Fruit fly (Drosophila melanogaster): ENCODE measurements around the gene Septin2.

DNA sequence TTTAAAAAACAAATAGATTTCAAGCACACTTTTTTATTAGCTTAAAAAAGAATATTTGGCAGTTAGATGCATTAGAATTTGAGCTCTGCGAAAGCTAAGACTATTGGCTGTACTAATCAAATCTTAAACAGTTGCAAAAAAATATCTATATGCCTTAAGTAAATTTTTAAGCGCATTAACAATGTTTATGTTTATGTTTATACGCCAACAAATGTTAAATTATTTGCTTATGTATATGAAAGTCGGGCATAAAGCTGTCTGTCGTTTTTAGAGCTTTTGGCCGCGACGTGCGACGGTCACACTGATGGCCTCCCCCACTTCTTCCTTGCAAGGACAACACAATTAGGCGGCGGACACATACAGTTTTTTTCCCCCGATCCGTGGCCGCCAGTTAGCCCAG lies 29.4 kb upstream of the Septin2 start, which contains the start of gene CG5466:
- TF ChIP-seq CTCF (optimal IDR thresholded peaks at IDR 0.05), result no peak
- no peak for TF ChIP-seq CG8478 (optimal IDR thresholded peaks at IDR 0.05)
